Worm (Caenorhabditis elegans) whole organism, late embryonic: ENCODE data around the gene F13D12.10.

Source experiments
- hlh-30 ChIP-seq: sonication (generic microtip); optimal IDR thresholded peaks from 2 replicates; lab custom pipeline; 2017; ENCODE audit warnings: antibody characterized with exemption, missing genetic modification characterization, missing compliant biosample characterization; ENCODE audit not compliant: insufficient read depth
- pqm-1 ChIP-seq: sonication (generic microtip); optimal IDR thresholded peaks from 2 replicates; lab custom pipeline; 2016; ENCODE audit warnings: missing genetic modification characterization, missing compliant biosample characterization
- ref-2 ChIP-seq: sonication (generic microtip); optimal IDR thresholded peaks from 2 replicates; lab custom pipeline; 2016; ENCODE audit warnings: missing genetic modification characterization, missing compliant biosample characterization

ce11 chrII:11751615-11752174 is 38.1 kb downstream of the F13D12.10 start:
- TF ChIP-seq ref-2 = no peak
- no peak for TF ChIP-seq pqm-1 (tag; lab: Kevin White, UChicago)
- no peak for TF ChIP-seq hlh-30 (tag; lab: Kevin White, UChicago)
